Fruit fly (Drosophila melanogaster) whole organism, embryonic: Measurements from ENCODE around the gene Ir94g.

Experiments used
- CG14965 ChIP-seq: fragments of 200-800 bp; sonication (Bioruptor generic); optimal IDR thresholded peaks from 2 replicates; lab custom pipeline; 2016; ENCODE audit warnings: missing biosample characterization, missing genetic modification characterization, borderline replicate concordance
- CG1792 ChIP-seq: fragments of 200-800 bp; sonication (Bioruptor generic); optimal IDR thresholded peaks from 2 replicates; lab custom pipeline; 2016; ENCODE audit warnings: missing biosample characterization, missing genetic modification characterization
- Sox100B ChIP-seq: fragments of 200-800 bp; sonication (Bioruptor generic); optimal IDR thresholded peaks from 3 replicates; lab custom pipeline; 2018; ENCODE audit warnings: missing biosample characterization, mild to moderate bottlenecking, missing genetic modification characterization
- ssp ChIP-seq: fragments of 200-800 bp; sonication (Bioruptor generic); IDR thresholded peaks from 2 replicates; pipeline ENCODE4 v1.3.6; 2022; ENCODE audit warnings: missing biosample characterization, missing genetic modification characterization

- TF ChIP-seq ssp (GFP tag; lab: Robert Waterston, UW) (no peak), CG1792 (GFP tag; lab: Kevin White, UChicago) (no peak), CG14965 (no peak), Sox100B (GFP tag; lab: Kevin White, UChicago) (no peak)
These were observed 25.8 kb downstream of the Ir94g start for dm6 chr3R:23509408-23509940.
